Worm (Caenorhabditis elegans) whole organism, early embryonic: ENCODE data around the gene col-78.

Source experiments
- B0310.2 ChIP-seq: sonication (generic microtip); optimal IDR thresholded peaks from 2 replicates; lab custom pipeline; 2016; ENCODE audit warnings: mild to moderate bottlenecking, missing genetic modification characterization, missing compliant biosample characterization
- F13C5.2 ChIP-seq: sonication (generic microtip); optimal IDR thresholded peaks from 2 replicates; lab custom pipeline; 2017; ENCODE audit warnings: mild to moderate bottlenecking, missing genetic modification characterization, inconsistent platforms, missing compliant biosample characterization
- aly-1 ChIP-seq: sonication (generic microtip); optimal IDR thresholded peaks from 2 replicates; lab custom pipeline; 2016; ENCODE audit warnings: missing genetic modification characterization, missing compliant biosample characterization
- ama-1 ChIP-seq: fragments of 150-350 bp; optimal IDR thresholded peaks from 2 replicates; lab custom pipeline; 2014
- ceh-13 ChIP-seq: fragments of 200-800 bp; sonication (Bioruptor generic); optimal IDR thresholded peaks from 2 replicates; lab custom pipeline; 2018; ENCODE audit warnings: mild to moderate bottlenecking, missing genetic modification characterization, missing compliant biosample characterization
- ceh-36 ChIP-seq: sonication (generic microtip); optimal IDR thresholded peaks from 2 replicates; lab custom pipeline; 2016; ENCODE audit warnings: missing genetic modification characterization, inconsistent platforms, missing compliant biosample characterization
- ets-7 ChIP-seq: sonication (generic microtip); optimal IDR thresholded peaks from 2 replicates; lab custom pipeline; 2016; ENCODE audit warnings: missing genotype, missing genetic modification characterization, missing compliant biosample characterization
- flt-1 ChIP-seq: fragments of 200-800 bp; sonication (Bioruptor generic); IDR thresholded peaks from 2 replicates; pipeline ENCODE4 v1.3.6; 2022; ENCODE audit warnings: missing genetic modification characterization, missing compliant biosample characterization
- hmbx-1 ChIP-seq: sonication (generic microtip); optimal IDR thresholded peaks from 2 replicates; lab custom pipeline; 2016; ENCODE audit warnings: mild to moderate bottlenecking, missing genetic modification characterization, missing compliant biosample characterization
- hmg-4 ChIP-seq: fragments of 200-800 bp; sonication (Bioruptor generic); optimal IDR thresholded peaks from 2 replicates; lab custom pipeline; 2018; ENCODE audit warnings: mild to moderate bottlenecking, missing genetic modification characterization, missing compliant biosample characterization
- hnd-1 ChIP-seq: sonication (generic microtip); optimal IDR thresholded peaks from 2 replicates; lab custom pipeline; 2016; ENCODE audit warnings: missing genetic modification characterization, missing compliant biosample characterization
- scrt-1 ChIP-seq: fragments of 200-800 bp; sonication (Bioruptor generic); IDR thresholded peaks from 2 replicates; pipeline ENCODE4 v1.3.6; 2022; ENCODE audit warnings: missing genetic modification characterization, missing compliant biosample characterization
- sea-1 ChIP-seq: fragments of 200-800 bp; sonication (Bioruptor generic); conservative IDR thresholded peaks from 2 replicates; pipeline ENCODE4 v1.3.6; 2022; ENCODE audit warnings: missing genetic modification characterization, missing compliant biosample characterization
- tbx-11 ChIP-seq: fragments of 200-800 bp; sonication (Bioruptor generic); IDR thresholded peaks from 2 replicates; pipeline ENCODE4 v1.3.6; 2022; ENCODE audit warnings: missing genetic modification characterization, missing compliant biosample characterization

DNA sequence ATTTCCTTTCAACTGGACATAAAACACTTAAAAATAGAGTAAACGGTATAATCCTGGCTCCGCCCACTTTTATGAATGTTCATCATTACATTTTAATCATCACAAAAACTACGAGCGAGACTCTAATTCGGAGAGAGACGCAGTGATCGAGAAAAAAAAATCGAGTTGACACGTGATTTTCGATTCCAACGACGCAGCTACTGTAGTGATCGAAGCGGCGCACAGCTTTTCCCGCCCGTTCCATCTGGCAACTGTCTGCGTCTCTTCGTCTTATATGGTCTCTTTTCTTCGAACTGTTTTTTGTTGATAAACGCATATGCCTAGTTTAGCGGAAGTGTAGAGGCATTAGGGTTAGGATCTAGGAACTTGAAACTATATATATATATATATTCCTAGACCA, 38.6 kb upstream of the col-78 start:
- TF ChIP-seq F13C5.2 (no peak), ama-1 (no peak), hnd-1 (tag; lab: Kevin White, UChicago) (no peak), ceh-13 (GFP tag; lab: Kevin White, UChicago) (no peak), tbx-11 (GFP tag; lab: Robert Waterston, UW) (no peak), hmbx-1 (tag; lab: Kevin White, UChicago) (no peak), aly-1 (no peak), hmg-4 (no peak), ets-7 (tag; lab: Kevin White, UChicago) (no peak), scrt-1 (GFP tag; lab: Robert Waterston, UW) (no peak), ceh-36 (tag; lab: Kevin White, UChicago) (no peak), B0310.2 (no peak), sea-1 (GFP tag; lab: Robert Waterston, UW) (no peak), flt-1 (no peak)
